Worm (Caenorhabditis elegans): ENCODE results near the gene C18G1.7.

The C18G1.7 gene

ce11 chrV:4733952-4734351, 11.4 kb upstream of the C18G1.7 start:
- TF ChIP-seq pag-3 (tag; optimal IDR thresholded peaks at IDR 0.05; ENCODE audit: borderline replicate concordance): no peak

- TF ChIP-seq madf-2 (tag; optimal IDR thresholded peaks at IDR 0.05) (no peak), ceh-14 (tag; optimal IDR thresholded peaks at IDR 0.05) (no peak)
Measured at ce11 chrV:4734608-4735007, 10.8 kb upstream of the C18G1.7 start.

ce11 chrV:4737727-4738126, 7.6 kb upstream of the C18G1.7 start, which contains the start of gene F39G3.2:
Gene F39G3.2 (plus strand): TSS chrV:4737831.
- TF ChIP-seq elt-2 (tag; optimal IDR thresholded peaks at IDR 0.05) (peak; percentile 98), madf-2 (tag; optimal IDR thresholded peaks at IDR 0.05) (no peak)

ce11 chrV:4742190-4742589, 3.2 kb upstream of the C18G1.7 start, which contains the start of gene ugt-61:
Gene ugt-61 (plus strand): TSS chrV:4742422.
- TF ChIP-seq fax-1 (tag; optimal IDR thresholded peaks at IDR 0.05) (no peak), pha-2 (tag; optimal IDR thresholded peaks at IDR 0.05) (no peak), fkh-6 (tag; optimal IDR thresholded peaks at IDR 0.05) (no peak), madf-2 (tag; optimal IDR thresholded peaks at IDR 0.05) (no peak), unc-55 (GFP tag; optimal IDR thresholded peaks at IDR 0.05) (no peak), ama-1 (optimal IDR thresholded peaks at IDR 0.05) (no peak), ceh-22 (tag; optimal IDR thresholded peaks at IDR 0.05) (no peak), pqm-1 (tag; optimal IDR thresholded peaks at IDR 0.05) (no peak), mec-3 (tag; optimal IDR thresholded peaks at IDR 0.05; ENCODE audit: borderline replicate concordance) (no peak), tbx-2 (tag; optimal IDR thresholded peaks at IDR 0.05) (no peak), nfya-1 (tag; optimal IDR thresholded peaks at IDR 0.05) (no peak), unc-3 (GFP tag; conservative IDR thresholded peaks at IDR 0.05) (no peak), unc-3 (tag; optimal IDR thresholded peaks at IDR 0.05) (no peak)

ce11 chrV:4750294-4750693, 4.9 kb downstream of the C18G1.7 start, which contains the start of gene C18G1.6:
Gene C18G1.6 (plus strand): TSS chrV:4750594.
- no peak for TF ChIP-seq pha-2 (tag; optimal IDR thresholded peaks at IDR 0.05)
- no peak for TF ChIP-seq odd-2 (tag; optimal IDR thresholded peaks at IDR 0.05)
- TF ChIP-seq unc-86 (tag; optimal IDR thresholded peaks at IDR 0.05): no peak
- TF ChIP-seq ceh-9 (tag; optimal IDR thresholded peaks at IDR 0.05): no peak
- TF ChIP-seq Y22D7AL.16 (tag; optimal IDR thresholded peaks at IDR 0.05): no peak
- TF ChIP-seq syd-9 (tag; optimal IDR thresholded peaks at IDR 0.05): no peak
- no peak for TF ChIP-seq pqm-1 (tag; optimal IDR thresholded peaks at IDR 0.05)
- no peak for TF ChIP-seq ceh-31 (tag; optimal IDR thresholded peaks at IDR 0.05)
- no peak for TF ChIP-seq ceh-48 (tag; optimal IDR thresholded peaks at IDR 0.05)
- TF ChIP-seq ceh-22 (tag; optimal IDR thresholded peaks at IDR 0.05): no peak

- TF ChIP-seq elt-4 (tag; optimal IDR thresholded peaks at IDR 0.05) (no peak), ceh-31 (tag; optimal IDR thresholded peaks at IDR 0.05) (no peak), Y22D7AL.16 (tag; optimal IDR thresholded peaks at IDR 0.05) (no peak), pqm-1 (tag; optimal IDR thresholded peaks at IDR 0.05) (no peak), sox-2 (GFP tag; IDR thresholded peaks at IDR 0.05) (no peak), madf-2 (tag; optimal IDR thresholded peaks at IDR 0.05) (no peak), K02D7.2 (tag; optimal IDR thresholded peaks at IDR 0.05) (no peak)
Measured at ce11 chrV:4754123-4754522, 8.8 kb downstream of the C18G1.7 start, which contains the start of gene hil-4. Gene hil-4 (plus strand): TSS chrV:4754313.

- TF ChIP-seq ceh-48 (tag; optimal IDR thresholded peaks at IDR 0.05) (no peak), sdc-2 (tag; optimal IDR thresholded peaks at IDR 0.05) (no peak), pha-4 (tag; optimal IDR thresholded peaks at IDR 0.05) (no peak), unc-3 (GFP tag; conservative IDR thresholded peaks at IDR 0.05) (no peak), unc-3 (tag; optimal IDR thresholded peaks at IDR 0.05) (no peak), pqm-1 (tag; optimal IDR thresholded peaks at IDR 0.05) (no peak), ztf-16 (tag; optimal IDR thresholded peaks at IDR 0.05) (no peak), ceh-34 (tag; optimal IDR thresholded peaks at IDR 0.05) (no peak), dmd-4 (tag; optimal IDR thresholded peaks at IDR 0.05; ENCODE audit: borderline replicate concordance) (no peak), T23F11.4 (GFP tag; optimal IDR thresholded peaks at IDR 0.05) (no peak), zip-5 (tag; optimal IDR thresholded peaks at IDR 0.05) (no peak), sox-2 (GFP tag; IDR thresholded peaks at IDR 0.05) (no peak), nhr-11 (tag; optimal IDR thresholded peaks at IDR 0.05) (no peak), ama-1 (optimal IDR thresholded peaks at IDR 0.05) (no peak), F13H6.1 (tag; optimal IDR thresholded peaks at IDR 0.05) (no peak), C08G9.2 (tag; optimal IDR thresholded peaks at IDR 0.05) (no peak)
Measured at ce11 chrV:4754684-4755211, 9.4 kb downstream of the C18G1.7 start.
